Worm (Caenorhabditis elegans) whole organism, late embryonic: Measurements from ENCODE around the gene imp-2.

Experiments used
- K02D7.2 ChIP-seq: sonication (generic microtip); optimal IDR thresholded peaks from 2 replicates; lab custom pipeline; 2017; ENCODE audit warnings: mild to moderate bottlenecking, missing genetic modification characterization, missing compliant biosample characterization
- Y22D7AL.16 ChIP-seq: sonication (generic microtip); optimal IDR thresholded peaks from 2 replicates; lab custom pipeline; 2016; ENCODE audit warnings: missing genetic modification characterization, missing compliant biosample characterization
- ceh-18 ChIP-seq: sonication (generic microtip); optimal IDR thresholded peaks from 2 replicates; lab custom pipeline; 2016; ENCODE audit warnings: missing genetic modification characterization, missing compliant biosample characterization
- ceh-30 ChIP-seq: fragments of 150-350 bp; optimal IDR thresholded peaks from 2 replicates; lab custom pipeline; 2014; ENCODE audit warnings: missing biosample characterization, missing genetic modification characterization
- ceh-34 ChIP-seq: sonication (generic microtip); optimal IDR thresholded peaks from 2 replicates; lab custom pipeline; 2016; ENCODE audit warnings: mild to moderate bottlenecking, missing genetic modification characterization, missing compliant biosample characterization
- ceh-45 ChIP-seq: fragments of 200-800 bp; sonication (Bioruptor generic); IDR thresholded peaks from 2 replicates; pipeline ENCODE4 v1.3.6; 2022; ENCODE audit warnings: missing genetic modification reagents, missing genetic modification characterization, missing compliant biosample characterization
- ceh-6 ChIP-seq: fragments of 200-800 bp; sonication (Bioruptor generic); optimal IDR thresholded peaks from 2 replicates; lab custom pipeline; 2018; ENCODE audit warnings: mild to moderate bottlenecking, missing genetic modification characterization, missing compliant biosample characterization
- che-1 ChIP-seq: sonication (generic microtip); optimal IDR thresholded peaks from 2 replicates; lab custom pipeline; 2016; ENCODE audit warnings: mild to moderate bottlenecking, missing genetic modification characterization, missing compliant biosample characterization
- dmd-4 ChIP-seq: sonication (generic microtip); optimal IDR thresholded peaks from 2 replicates; lab custom pipeline; 2016; ENCODE audit warnings: borderline replicate concordance, missing genetic modification characterization, missing compliant biosample characterization
- dve-1 ChIP-seq: sonication (generic microtip); optimal IDR thresholded peaks from 2 replicates; lab custom pipeline; 2017; ENCODE audit warnings: antibody characterized with exemption, mild to moderate bottlenecking, missing genetic modification characterization, missing compliant biosample characterization
- ets-4 ChIP-seq: sonication (generic microtip); optimal IDR thresholded peaks from 2 replicates; lab custom pipeline; 2016; ENCODE audit warnings: missing genetic modification characterization, missing compliant biosample characterization
- eyg-1 ChIP-seq: sonication (generic microtip); optimal IDR thresholded peaks from 2 replicates; lab custom pipeline; 2016; ENCODE audit warnings: missing genotype, missing genetic modification characterization, missing compliant biosample characterization
- fax-1 ChIP-seq: sonication (generic microtip); optimal IDR thresholded peaks from 2 replicates; lab custom pipeline; 2016; ENCODE audit warnings: missing genotype, missing genetic modification characterization, missing compliant biosample characterization
- hlh-13 ChIP-seq: fragments of 200-800 bp; sonication (Bioruptor generic); optimal IDR thresholded peaks from 2 replicates; lab custom pipeline; 2018; ENCODE audit warnings: mild to moderate bottlenecking, missing genetic modification characterization, missing compliant biosample characterization
- hlh-30 ChIP-seq: sonication (generic microtip); optimal IDR thresholded peaks from 2 replicates; lab custom pipeline; 2017; ENCODE audit warnings: antibody characterized with exemption, missing genetic modification characterization, missing compliant biosample characterization; ENCODE audit not compliant: insufficient read depth
- hlh-6 ChIP-seq: sonication (generic microtip); optimal IDR thresholded peaks from 2 replicates; lab custom pipeline; 2016; ENCODE audit warnings: missing genotype, missing genetic modification characterization, missing compliant biosample characterization
- lim-6 ChIP-seq: sonication (generic microtip); optimal IDR thresholded peaks from 2 replicates; lab custom pipeline; 2016; ENCODE audit warnings: missing genetic modification characterization, missing compliant biosample characterization
- lin-11 ChIP-seq: fragments of 200-800 bp; sonication (Bioruptor generic); optimal IDR thresholded peaks from 2 replicates; lab custom pipeline; 2018; ENCODE audit warnings: mild to moderate bottlenecking, missing genetic modification characterization, missing compliant biosample characterization
- madf-2 ChIP-seq: sonication (generic microtip); optimal IDR thresholded peaks from 2 replicates; lab custom pipeline; 2017; ENCODE audit warnings: missing genetic modification characterization, missing compliant biosample characterization
- mec-3 ChIP-seq: sonication (generic microtip); optimal IDR thresholded peaks from 2 replicates; lab custom pipeline; 2016; ENCODE audit warnings: borderline replicate concordance, missing genetic modification characterization, missing compliant biosample characterization
- nfya-1 ChIP-seq: sonication (generic microtip); optimal IDR thresholded peaks from 2 replicates; lab custom pipeline; 2017; ENCODE audit warnings: missing genetic modification characterization, mild to moderate bottlenecking, missing compliant biosample characterization, antibody characterized with exemption, moderate library complexity
- nhr-11 ChIP-seq: fragments of 150-350 bp; optimal IDR thresholded peaks from 2 replicates; lab custom pipeline; 2014; ENCODE audit warnings: missing biosample characterization, missing genetic modification characterization
- npax-4 ChIP-seq: sonication (generic microtip); optimal IDR thresholded peaks from 2 replicates; lab custom pipeline; 2016; ENCODE audit warnings: missing genetic modification characterization, missing compliant biosample characterization
- pat-9 ChIP-seq: fragments of 200-800 bp; sonication (Bioruptor generic); optimal IDR thresholded peaks from 2 replicates; lab custom pipeline; 2018; ENCODE audit warnings: mild to moderate bottlenecking, missing genetic modification characterization, moderate library complexity, missing compliant biosample characterization
- pqm-1 ChIP-seq: sonication (generic microtip); optimal IDR thresholded peaks from 2 replicates; lab custom pipeline; 2016; ENCODE audit warnings: missing genetic modification characterization, missing compliant biosample characterization
- rnt-1 ChIP-seq: sonication (generic microtip); optimal IDR thresholded peaks from 2 replicates; lab custom pipeline; 2016; ENCODE audit warnings: missing genetic modification characterization, missing compliant biosample characterization
- sox-4 ChIP-seq: sonication (generic microtip); optimal IDR thresholded peaks from 2 replicates; lab custom pipeline; 2017; ENCODE audit warnings: mild to moderate bottlenecking, missing genetic modification characterization, inconsistent platforms, missing compliant biosample characterization
- unc-3 ChIP-seq, 2 experiments: fragments of 200-800 bp in 1 of 2; sonication (Bioruptor generic) in 1 of 2; sonication (generic microtip) in 1 of 2; conservative IDR thresholded peaks in 1 of 2; optimal IDR thresholded peaks in 1 of 2; 2 replicates each; pipeline versions ENCODE4 v1.3.6 to Lab custom; 2016 to 2022; ENCODE audit warnings: missing compliant biosample characterization in 2 of 2, missing genetic modification characterization in 2 of 2, missing genetic modification reagents in 1 of 2
- unc-55 ChIP-seq: sonication (generic microtip); optimal IDR thresholded peaks from 2 replicates; lab custom pipeline; 2017; ENCODE audit warnings: missing biosample characterization, missing genetic modification reagents, missing genetic modification characterization
- unc-86 ChIP-seq: sonication (generic microtip); optimal IDR thresholded peaks from 2 replicates; lab custom pipeline; 2016; ENCODE audit warnings: missing genetic modification characterization, missing compliant biosample characterization
- zip-5 ChIP-seq: sonication (generic microtip); optimal IDR thresholded peaks from 2 replicates; lab custom pipeline; 2016; ENCODE audit warnings: missing genetic modification characterization, missing compliant biosample characterization
- ztf-16 ChIP-seq: sonication (generic microtip); optimal IDR thresholded peaks from 2 replicates; lab custom pipeline; 2017; ENCODE audit warnings: missing genetic modification characterization, missing compliant biosample characterization

The imp-2 gene

ce11 chrIV:11070895-11071294, 47.8 kb downstream of the imp-2 start:
- TF ChIP-seq ztf-16 (tag; lab: Kevin White, UChicago): peak; percentile 29
- TF ChIP-seq pat-9 (tag; lab: Kevin White, UChicago): peak; percentile 42
- peak; percentile 72 for TF ChIP-seq hlh-13 (GFP tag; lab: Kevin White, UChicago)
- TF ChIP-seq lin-11 (tag; lab: Kevin White, UChicago): peak; percentile 46
- peak; percentile 57 for TF ChIP-seq madf-2 (tag; lab: Kevin White, UChicago)
- peak; percentile 70 for TF ChIP-seq dmd-4 (tag; lab: Kevin White, UChicago)
- peak; percentile 45 for TF ChIP-seq che-1 (tag; lab: Kevin White, UChicago)
- TF ChIP-seq npax-4 (tag; lab: Kevin White, UChicago): peak; percentile 30

ce11 chrIV:11068314-11068713, 50.4 kb downstream of the imp-2 start:
- TF ChIP-seq hlh-30 (tag; lab: Kevin White, UChicago) (peak; percentile 55), unc-55 (GFP tag; lab: Kevin White, UChicago) (peak; percentile 100), dve-1 (tag; lab: Kevin White, UChicago) (no peak), pqm-1 (no peak), Y22D7AL.16 (no peak), lim-6 (tag; lab: Kevin White, UChicago) (no peak), nfya-1 (tag; lab: Kevin White, UChicago) (peak; percentile 47), ceh-30 (no peak), unc-86 (tag; lab: Kevin White, UChicago) (no peak), sox-4 (tag; lab: Kevin White, UChicago) (no peak), rnt-1 (tag; lab: Kevin White, UChicago) (peak; percentile 81), ceh-18 (tag; lab: Kevin White, UChicago) (peak; percentile 68), K02D7.2 (no peak), ets-4 (tag; lab: Kevin White, UChicago) (no peak), nhr-11 (tag; lab: Kevin White, UChicago) (no peak), ztf-16 (tag; lab: Kevin White, UChicago) (no peak), ceh-6 (no peak), fax-1 (tag; lab: Kevin White, UChicago) (no peak), ceh-45 (no peak), che-1 (tag; lab: Kevin White, UChicago) (no peak), mec-3 (no peak)

- TF ChIP-seq zip-5 (tag; lab: Kevin White, UChicago) (no peak), hlh-6 (tag; lab: Kevin White, UChicago) (no peak), unc-3 (GFP tag; conservative IDR thresholded peaks at IDR 0.05; lab: Robert Waterston, UW) (no peak), unc-3 (tag; optimal IDR thresholded peaks at IDR 0.05; lab: Kevin White, UChicago) (no peak), ceh-18 (tag; lab: Kevin White, UChicago) (peak; percentile 51), eyg-1 (no peak), ceh-34 (no peak)
- TF ChIP-seq, all 69 proteins: peak for 1
Observed at ce11 chrIV:11067003-11067402, 51.7 kb downstream of the imp-2 start, which contains the start of gene ttr-17. TSS of gene ttr-17 (minus strand) at chrIV:11067026.
